Fruit fly (Drosophila melanogaster) S2 (cell line): ENCODE measurements around the gene CG10301.

Experiments used
- CG8478 ChIP-seq: fragments of >200 bp; optimal IDR thresholded peaks from 2 replicates; lab custom pipeline; 2018
- CTCF ChIP-seq, 2 experiments: fragments of >200 bp; optimal IDR thresholded peaks; 2 replicates each; lab custom pipeline; 2018

- TF ChIP-seq CG8478 (lab: Kevin White, UChicago) = no peak
- no peak for TF ChIP-seq CTCF (optimal IDR thresholded peaks at IDR 0.05; lab: Kevin White, UChicago)
These were observed 13.6 kb downstream of the CG10301 start for dm6 chr3R:23723381-23724034.
